Fruit fly (Drosophila melanogaster) whole organism, prepupa: Measurements from ENCODE around the gene COX7AL2.

ENCODE experiments used
- Blimp-1 ChIP-seq: fragments of 200-800 bp; sonication (Bioruptor generic); optimal IDR thresholded peaks from 3 replicates; lab custom pipeline; 2017; ENCODE audit warnings: missing biosample characterization, missing genetic modification characterization, mild to moderate bottlenecking, moderate library complexity, missing genetic modification reagents
- CG10631 ChIP-seq: fragments of 200-800 bp; sonication (Bioruptor generic); optimal IDR thresholded peaks from 2 replicates; lab custom pipeline; 2016; ENCODE audit warnings: missing biosample characterization, missing genetic modification characterization
- CG10669 ChIP-seq: fragments of 200-800 bp; sonication (Bioruptor generic); optimal IDR thresholded peaks from 3 replicates; lab custom pipeline; 2018; ENCODE audit warnings: missing biosample characterization, mild to moderate bottlenecking, missing genetic modification characterization, moderate library complexity
- CG11294 ChIP-seq: fragments of 200-800 bp; sonication (Bioruptor generic); IDR thresholded peaks from 2 replicates; pipeline ENCODE4 v1.3.6; 2022; ENCODE audit warnings: missing biosample characterization, missing genetic modification characterization
- CG11762 ChIP-seq: fragments of 200-800 bp; sonication (Bioruptor generic); optimal IDR thresholded peaks from 3 replicates; lab custom pipeline; 2016; ENCODE audit warnings: missing biosample characterization, missing genetic modification characterization; ENCODE audit not compliant: insufficient read depth
- CG11902 ChIP-seq: fragments of 200-800 bp; sonication (Bioruptor generic); optimal IDR thresholded peaks from 3 replicates; lab custom pipeline; 2016; ENCODE audit warnings: missing biosample characterization, missing genetic modification characterization
- CG15336 ChIP-seq: fragments of 200-800 bp; sonication (Bioruptor generic); IDR thresholded peaks from 2 replicates; pipeline ENCODE4 v1.3.6; 2022; ENCODE audit warnings: missing biosample characterization, missing genetic modification characterization
- CG16779 ChIP-seq: fragments of 200-800 bp; sonication (Bioruptor generic); optimal IDR thresholded peaks from 3 replicates; lab custom pipeline; 2017; ENCODE audit warnings: missing biosample characterization, mild to moderate bottlenecking, missing genetic modification characterization
- CG32006 ChIP-seq: fragments of 200-800 bp; sonication (Bioruptor generic); optimal IDR thresholded peaks from 3 replicates; lab custom pipeline; 2017; ENCODE audit warnings: missing biosample characterization, mild to moderate bottlenecking, missing genetic modification characterization
- CG34406 ChIP-seq: fragments of 200-800 bp; sonication (Bioruptor generic); optimal IDR thresholded peaks from 3 replicates; lab custom pipeline; 2016; ENCODE audit warnings: missing biosample characterization, missing genetic modification characterization
- CG3919 ChIP-seq: fragments of 200-800 bp; sonication (Bioruptor generic); optimal IDR thresholded peaks from 3 replicates; lab custom pipeline; 2016; ENCODE audit warnings: missing biosample characterization, missing genetic modification characterization
- CG4318 ChIP-seq: fragments of 200-800 bp; sonication (Bioruptor generic); optimal IDR thresholded peaks from 3 replicates; lab custom pipeline; 2017; ENCODE audit warnings: missing biosample characterization, mild to moderate bottlenecking, missing genetic modification characterization
- CG6163 ChIP-seq: fragments of 200-800 bp; sonication (Bioruptor generic); IDR thresholded peaks from 3 replicates; pipeline ENCODE4 v1.3.6; 2022; ENCODE audit warnings: missing biosample characterization, missing genetic modification characterization
- CG6276 ChIP-seq: fragments of 200-800 bp; sonication (Bioruptor generic); optimal IDR thresholded peaks from 2 replicates; lab custom pipeline; 2017; ENCODE audit warnings: missing biosample characterization, mild to moderate bottlenecking, missing genetic modification characterization
- CG6792 ChIP-seq: fragments of 200-800 bp; sonication (Bioruptor generic); optimal IDR thresholded peaks from 3 replicates; lab custom pipeline; 2016; ENCODE audit warnings: missing biosample characterization, missing genetic modification characterization
- CG6808 ChIP-seq: fragments of 200-800 bp; sonication (Bioruptor generic); optimal IDR thresholded peaks from 3 replicates; lab custom pipeline; 2017; ENCODE audit warnings: missing biosample characterization, missing genetic modification characterization, mild to moderate bottlenecking, moderate library complexity, missing genetic modification reagents
- CG7368 ChIP-seq: fragments of 200-800 bp; sonication (Bioruptor generic); optimal IDR thresholded peaks from 3 replicates; lab custom pipeline; 2016; ENCODE audit warnings: missing biosample characterization, missing genetic modification characterization
- CG8119 ChIP-seq: fragments of 200-800 bp; sonication (Bioruptor generic); IDR thresholded peaks from 3 replicates; pipeline ENCODE4 v1.3.6; 2022; ENCODE audit warnings: missing biosample characterization, missing genetic modification characterization
- CG8319 ChIP-seq: fragments of 200-800 bp; sonication (Bioruptor generic); optimal IDR thresholded peaks from 3 replicates; lab custom pipeline; 2016; ENCODE audit warnings: missing biosample characterization, missing genetic modification characterization
- CG8632 ChIP-seq: fragments of 200-800 bp; sonication (Bioruptor generic); optimal IDR thresholded peaks from 3 replicates; lab custom pipeline; 2016; ENCODE audit warnings: missing biosample characterization, missing genetic modification characterization
- CG9139 ChIP-seq: fragments of 200-800 bp; sonication (Bioruptor generic); optimal IDR thresholded peaks from 3 replicates; lab custom pipeline; 2017; ENCODE audit warnings: missing biosample characterization, mild to moderate bottlenecking, missing genetic modification characterization
- Eip75B ChIP-seq: fragments of 200-800 bp; sonication (Bioruptor generic); optimal IDR thresholded peaks from 3 replicates; lab custom pipeline; 2016; ENCODE audit warnings: missing biosample characterization, missing genetic modification characterization
- Eip93F ChIP-seq: fragments of 200-800 bp; sonication (Bioruptor generic); optimal IDR thresholded peaks from 2 replicates; lab custom pipeline; 2016; ENCODE audit warnings: missing biosample characterization, mild to moderate bottlenecking, missing genetic modification characterization
- Ets21C ChIP-seq: fragments of 200-800 bp; sonication (Bioruptor generic); optimal IDR thresholded peaks from 3 replicates; lab custom pipeline; 2016; ENCODE audit warnings: missing biosample characterization, missing genetic modification characterization
- Gug ChIP-seq: fragments of 200-800 bp; sonication (Bioruptor generic); IDR thresholded peaks from 2 replicates; pipeline ENCODE4 v1.3.6; 2022; ENCODE audit warnings: missing biosample characterization, missing genetic modification characterization
- Hr38 ChIP-seq: sonication (Bioruptor generic); optimal IDR thresholded peaks from 2 replicates; lab custom pipeline; 2016; ENCODE audit warnings: missing biosample characterization, missing genetic modification characterization
- Hr39 ChIP-seq: fragments of 200-800 bp; sonication (Bioruptor generic); optimal IDR thresholded peaks from 2 replicates; lab custom pipeline; 2016; ENCODE audit warnings: missing biosample characterization, missing genetic modification characterization
- Hr4 ChIP-seq: fragments of 200-800 bp; sonication (Bioruptor generic); optimal IDR thresholded peaks from 3 replicates; lab custom pipeline; 2016; ENCODE audit warnings: missing biosample characterization, missing genetic modification characterization
- Lpt ChIP-seq: fragments of 200-800 bp; sonication (Bioruptor generic); optimal IDR thresholded peaks from 3 replicates; lab custom pipeline; 2016; ENCODE audit warnings: missing biosample characterization, missing genetic modification characterization
- Met ChIP-seq: fragments of 200-800 bp; sonication (Bioruptor generic); optimal IDR thresholded peaks from 3 replicates; lab custom pipeline; 2016; ENCODE audit warnings: missing biosample characterization, missing genetic modification characterization
- OdsH ChIP-seq: fragments of 200-800 bp; sonication (Bioruptor generic); optimal IDR thresholded peaks from 3 replicates; lab custom pipeline; 2016; ENCODE audit warnings: missing biosample characterization, missing genetic modification characterization
- Smox ChIP-seq: fragments of 200-800 bp; sonication (Bioruptor generic); optimal IDR thresholded peaks from 3 replicates; lab custom pipeline; 2016; ENCODE audit warnings: missing biosample characterization, missing genetic modification characterization
- Sox14 ChIP-seq: fragments of 200-800 bp; sonication (Bioruptor generic); optimal IDR thresholded peaks from 3 replicates; lab custom pipeline; 2016; ENCODE audit warnings: missing biosample characterization, missing genetic modification characterization
- Sox15 ChIP-seq: fragments of 200-800 bp; sonication (Bioruptor generic); optimal IDR thresholded peaks from 3 replicates; lab custom pipeline; 2016; ENCODE audit warnings: missing biosample characterization, missing genetic modification characterization
- acj6 ChIP-seq: fragments of 200-800 bp; sonication (Bioruptor generic); optimal IDR thresholded peaks from 3 replicates; lab custom pipeline; 2016; ENCODE audit warnings: missing biosample characterization, missing genetic modification characterization
- cyc ChIP-seq: fragments of 200-800 bp; sonication (Bioruptor generic); optimal IDR thresholded peaks from 3 replicates; lab custom pipeline; 2016; ENCODE audit warnings: missing biosample characterization, missing genetic modification characterization
- dac ChIP-seq: fragments of 200-800 bp; sonication (Bioruptor generic); optimal IDR thresholded peaks from 2 replicates; lab custom pipeline; 2017; ENCODE audit warnings: missing biosample characterization, mild to moderate bottlenecking, missing genetic modification characterization
- eg ChIP-seq: fragments of 200-800 bp; sonication (Bioruptor generic); IDR thresholded peaks from 3 replicates; pipeline ENCODE4 v1.3.6; 2022; ENCODE audit warnings: missing biosample characterization, missing genetic modification characterization
- esn ChIP-seq: fragments of 200-800 bp; sonication (Bioruptor generic); optimal IDR thresholded peaks from 2 replicates; lab custom pipeline; 2016; ENCODE audit warnings: missing biosample characterization, mild to moderate bottlenecking, missing genetic modification characterization, moderate library complexity
- fd59A ChIP-seq: fragments of 200-800 bp; sonication (Bioruptor generic); optimal IDR thresholded peaks from 2 replicates; lab custom pipeline; 2017; ENCODE audit warnings: missing biosample characterization, mild to moderate bottlenecking, missing genetic modification characterization, missing genetic modification reagents
- fd85E ChIP-seq: fragments of 200-800 bp; sonication (Bioruptor generic); optimal IDR thresholded peaks from 3 replicates; lab custom pipeline; 2016; ENCODE audit warnings: missing biosample characterization, missing genetic modification characterization
- fkh ChIP-seq: fragments of 200-800 bp; sonication (Bioruptor generic); optimal IDR thresholded peaks from 3 replicates; lab custom pipeline; 2017; ENCODE audit warnings: missing biosample characterization, mild to moderate bottlenecking, missing genetic modification characterization, moderate library complexity
- lz ChIP-seq: fragments of 200-800 bp; sonication (Bioruptor generic); optimal IDR thresholded peaks from 3 replicates; lab custom pipeline; 2016; ENCODE audit warnings: missing biosample characterization, missing genetic modification characterization
- net ChIP-seq: fragments of 200-800 bp; sonication (Bioruptor generic); optimal IDR thresholded peaks from 3 replicates; lab custom pipeline; 2016; ENCODE audit warnings: missing biosample characterization, missing genetic modification characterization
- salr ChIP-seq, 2 experiments: fragments of 200-800 bp; sonication (Bioruptor generic); optimal IDR thresholded peaks; 3 replicates each; lab custom pipeline; 2016 to 2018; ENCODE audit warnings: missing biosample characterization in 2 of 2, missing genetic modification characterization in 2 of 2, mild to moderate bottlenecking in 1 of 2
- spab ChIP-seq: fragments of 200-800 bp; sonication (Bioruptor generic); optimal IDR thresholded peaks from 2 replicates; lab custom pipeline; 2017; ENCODE audit warnings: missing biosample characterization, mild to moderate bottlenecking, missing genetic modification characterization, missing genetic modification reagents
- ss ChIP-seq, 2 experiments: fragments of 200-800 bp; sonication (Bioruptor generic); optimal IDR thresholded peaks; 2 replicates in 1 of 2; 3 replicates in 1 of 2; lab custom pipeline; 2017 to 2018; ENCODE audit warnings: mild to moderate bottlenecking in 2 of 2, missing biosample characterization in 2 of 2, missing genetic modification characterization in 2 of 2, moderate library complexity in 1 of 2
- svp ChIP-seq: fragments of 200-800 bp; sonication (Bioruptor generic); peaks from one replicate; lab custom pipeline; 2016; ENCODE audit warnings: missing biosample characterization, missing genetic modification characterization
- topi ChIP-seq: fragments of 200-800 bp; sonication (Bioruptor generic); optimal IDR thresholded peaks from 3 replicates; lab custom pipeline; 2016; ENCODE audit warnings: missing biosample characterization, missing genetic modification characterization
- vri ChIP-seq: fragments of 200-800 bp; sonication (Bioruptor generic); optimal IDR thresholded peaks from 3 replicates; lab custom pipeline; 2016; ENCODE audit warnings: missing biosample characterization, mild to moderate bottlenecking, missing genetic modification characterization

Gene COX7AL2

dm6 chr2L:2198613-2199432, 1.1 kb upstream of the COX7AL2 start:
- TF ChIP-seq Smox (GFP tag; lab: Kevin White, UChicago) = peak; percentile 99
- TF ChIP-seq svp (GFP tag; lab: Kevin White, UChicago) = peak; percentile 99
- peak; percentile 99 for TF ChIP-seq CG3919 (GFP tag; lab: Kevin White, UChicago)
- TF ChIP-seq acj6 (GFP tag; lab: Kevin White, UChicago) = peak; percentile 99
- peak; percentile 98 for TF ChIP-seq CG32006 (GFP tag; lab: Kevin White, UChicago)
- peak; percentile 96 for TF ChIP-seq CG6276
- TF ChIP-seq Eip75B = peak; percentile 99
- TF ChIP-seq Gug (GFP tag; lab: Robert Waterston, UW) = no peak
- peak; percentile 92 for TF ChIP-seq fd85E (GFP tag; lab: Kevin White, UChicago)
- TF ChIP-seq OdsH (GFP tag; lab: Kevin White, UChicago) = peak; percentile 98
- TF ChIP-seq eg = no peak
- TF ChIP-seq salr (GFP tag; optimal IDR thresholded peaks at IDR 0.05; lab: Kevin White, UChicago) = peak; percentile 94 to 98
- TF ChIP-seq lz (GFP tag; lab: Kevin White, UChicago) = peak; percentile 99
- no peak for TF ChIP-seq CG11294 (GFP tag; lab: Robert Waterston, UW)
- TF ChIP-seq Lpt (GFP tag; lab: Kevin White, UChicago) = peak; percentile 97
- TF ChIP-seq CG8632 (GFP tag; lab: Kevin White, UChicago) = peak; percentile 97
- TF ChIP-seq net = peak; percentile 97
- peak; percentile 98 for TF ChIP-seq CG11762 (GFP tag; lab: Kevin White, UChicago)
- TF ChIP-seq CG10669 (GFP tag; lab: Kevin White, UChicago) = peak; percentile 94
- no peak for TF ChIP-seq CG6163
- TF ChIP-seq Hr39 (GFP tag; lab: Kevin White, UChicago) = peak; percentile 99
- peak; percentile 51 for TF ChIP-seq Hr38 (GFP tag; lab: Kevin White, UChicago)
- TF ChIP-seq CG4318 (GFP tag; lab: Kevin White, UChicago) = peak; percentile 95
- TF ChIP-seq topi = peak; percentile 99
- peak; percentile 92 for TF ChIP-seq dac (GFP tag; lab: Kevin White, UChicago)
- peak; percentile 90 for TF ChIP-seq CG9139 (GFP tag; lab: Kevin White, UChicago)
- peak; percentile 98 for TF ChIP-seq Hr4
- TF ChIP-seq spab (GFP tag; lab: Kevin White, UChicago) = peak; percentile 96
- peak; percentile 95 for TF ChIP-seq fd59A (GFP tag; lab: Kevin White, UChicago)
- TF ChIP-seq CG6808 (GFP tag; lab: Kevin White, UChicago) = peak; percentile 94
- peak; percentile 94 for TF ChIP-seq CG16779 (tag; lab: Kevin White, UChicago)
- TF ChIP-seq CG7368 = peak; percentile 94
- TF ChIP-seq CG8319 (GFP tag; lab: Kevin White, UChicago) = peak; percentile 98
- peak; percentile 99 for TF ChIP-seq Sox14
- peak; percentile 98 for TF ChIP-seq CG34406 (GFP tag; lab: Kevin White, UChicago)
- peak; percentile 100 for TF ChIP-seq vri (GFP tag; lab: Kevin White, UChicago)
- no peak for TF ChIP-seq CG8119 (GFP tag; lab: Robert Waterston, UW)
- TF ChIP-seq esn (GFP tag; lab: Kevin White, UChicago) = peak; percentile 99
- peak; percentile 99 for TF ChIP-seq Met (GFP tag; lab: Kevin White, UChicago)
- TF ChIP-seq cyc (GFP tag; lab: Kevin White, UChicago) = peak; percentile 99
- TF ChIP-seq Ets21C = peak; percentile 98
- peak; percentile 98 for TF ChIP-seq CG11902 (GFP tag; lab: Kevin White, UChicago)
- no peak for TF ChIP-seq Eip93F (GFP tag; lab: Kevin White, UChicago)
- TF ChIP-seq CG15336 = no peak
- peak; percentile 92 to 93 for TF ChIP-seq ss (GFP tag; optimal IDR thresholded peaks at IDR 0.05; lab: Kevin White, UChicago)
- TF ChIP-seq fkh (GFP tag; lab: Kevin White, UChicago) = peak; percentile 79
- TF ChIP-seq CG6792 (GFP tag; lab: Kevin White, UChicago) = peak; percentile 98
- TF ChIP-seq Sox15 (GFP tag; lab: Kevin White, UChicago) = peak; percentile 98
- peak; percentile 99 for TF ChIP-seq CG10631 (GFP tag; lab: Kevin White, UChicago)
- peak; percentile 90 for TF ChIP-seq Blimp-1 (GFP tag; lab: Kevin White, UChicago)
